Worm (Caenorhabditis elegans): ENCODE data around the gene clec-54.

clec-54 gene

DNA sequence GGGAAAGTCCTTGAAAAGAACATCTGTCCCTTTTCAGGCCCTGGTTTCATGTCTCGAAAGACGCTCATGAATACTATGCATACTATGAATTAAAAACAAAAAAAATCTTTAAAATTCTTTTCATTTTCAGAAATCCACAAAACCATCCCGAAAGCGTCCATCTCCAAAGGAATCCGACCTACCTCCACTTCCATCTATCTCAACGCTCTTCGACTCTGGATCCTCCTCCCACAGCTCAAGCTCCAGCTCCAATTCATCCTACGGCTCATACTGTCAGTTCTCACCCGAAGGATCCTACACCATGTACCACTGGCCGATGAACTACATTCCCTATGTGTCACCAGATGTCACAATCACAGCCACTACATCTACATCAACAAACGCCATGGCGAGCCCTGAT lies 31.9 kb downstream of the clec-54 start:
- TF ChIP-seq ceh-14 (tag; optimal IDR thresholded peaks at IDR 0.05) (no peak), sox-2 (GFP tag; IDR thresholded peaks at IDR 0.05) (no peak), elt-2 (tag; optimal IDR thresholded peaks at IDR 0.05) (no peak), npax-4 (tag; optimal IDR thresholded peaks at IDR 0.05) (no peak), sox-4 (tag; optimal IDR thresholded peaks at IDR 0.05) (no peak), dve-1 (tag; optimal IDR thresholded peaks at IDR 0.05) (no peak), sdc-2 (tag; optimal IDR thresholded peaks at IDR 0.05) (no peak), odd-2 (tag; optimal IDR thresholded peaks at IDR 0.05) (no peak), ceh-2 (tag; optimal IDR thresholded peaks at IDR 0.05) (no peak), ahr-1 (tag; optimal IDR thresholded peaks at IDR 0.05) (no peak)

DNA sequence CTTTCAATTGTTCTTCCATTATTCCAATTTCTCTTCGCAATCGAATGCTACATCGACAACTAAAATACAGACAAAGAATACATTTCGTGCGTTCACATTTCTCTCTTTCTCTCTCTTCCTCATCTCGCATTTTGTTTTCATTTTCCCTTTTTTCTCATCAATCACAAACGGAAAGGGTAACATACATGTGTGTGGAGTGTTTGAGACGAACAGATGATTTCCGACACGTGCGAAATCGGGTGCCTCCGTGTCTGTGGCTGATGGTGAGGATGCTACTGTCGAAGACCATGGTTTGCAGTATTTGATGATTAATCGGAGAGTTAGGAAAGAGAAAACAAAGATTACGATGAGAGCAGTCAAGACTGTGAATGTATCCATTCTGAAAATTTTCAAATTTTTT lies 34.0 kb downstream of the clec-54 start, which contains the start of gene R02D5.9:
Gene R02D5.9 (minus strand): TSS at position 378 of the 400 bp plus-strand sequence.
- TF ChIP-seq hlh-13 (GFP tag; optimal IDR thresholded peaks at IDR 0.05) (no peak), nhr-232 (tag; optimal IDR thresholded peaks at IDR 0.05) (no peak), hlh-15 (tag; optimal IDR thresholded peaks at IDR 0.05) (no peak), npax-4 (tag; optimal IDR thresholded peaks at IDR 0.05) (no peak), fkh-10 (GFP tag; optimal IDR thresholded peaks at IDR 0.05) (no peak), pag-3 (tag; optimal IDR thresholded peaks at IDR 0.05; ENCODE audit: borderline replicate concordance) (no peak), ztf-16 (tag; optimal IDR thresholded peaks at IDR 0.05) (no peak), ceh-18 (tag; optimal IDR thresholded peaks at IDR 0.05) (no peak), unc-55 (GFP tag; optimal IDR thresholded peaks at IDR 0.05) (no peak), mec-3 (tag; optimal IDR thresholded peaks at IDR 0.05; ENCODE audit: borderline replicate concordance) (no peak), T23F11.4 (GFP tag; optimal IDR thresholded peaks at IDR 0.05) (no peak)

DNA sequence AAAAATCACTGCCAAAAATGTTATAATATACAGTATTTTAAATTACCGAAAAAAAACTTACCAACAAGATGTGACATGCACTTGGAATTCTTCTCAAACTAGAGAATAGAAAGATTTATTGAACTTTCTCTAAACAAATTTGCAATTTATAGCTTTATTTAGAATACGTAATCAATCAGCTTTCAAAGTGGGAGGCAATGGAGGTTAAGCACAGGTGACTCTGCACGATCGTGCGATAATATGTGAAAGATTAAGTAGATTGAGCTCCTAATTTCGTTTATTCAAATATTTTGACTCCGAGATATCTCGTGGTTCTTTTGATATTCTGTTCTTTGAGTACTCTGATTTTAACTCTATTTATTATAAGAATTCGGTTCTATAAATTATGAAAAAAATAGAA lies 41.3 kb downstream of the clec-54 start, which contains the start of gene R02D5.6:
Gene R02D5.6 (minus strand): TSS at position 101 of the 400 bp plus-strand sequence.
- TF ChIP-seq tbx-2 (tag; optimal IDR thresholded peaks at IDR 0.05) = no peak
- no peak for TF ChIP-seq lin-11 (tag; optimal IDR thresholded peaks at IDR 0.05)
- no peak for TF ChIP-seq K09A11.1 (tag; optimal IDR thresholded peaks at IDR 0.05; ENCODE audit: insufficient read depth)
- TF ChIP-seq ceh-19 (GFP tag; optimal IDR thresholded peaks at IDR 0.05) = no peak
- TF ChIP-seq ceh-6 (GFP tag; optimal IDR thresholded peaks at IDR 0.05) = no peak
- no peak for TF ChIP-seq ahr-1 (tag; optimal IDR thresholded peaks at IDR 0.05)
- TF ChIP-seq ets-4 (tag; optimal IDR thresholded peaks at IDR 0.05) = no peak
- TF ChIP-seq unc-42 (tag; optimal IDR thresholded peaks at IDR 0.05) = no peak
- no peak for TF ChIP-seq hlh-30 (tag; optimal IDR thresholded peaks at IDR 0.05; ENCODE audit: insufficient read depth)
- no peak for TF ChIP-seq lim-6 (tag; optimal IDR thresholded peaks at IDR 0.05)
- TF ChIP-seq ceh-2 (tag; optimal IDR thresholded peaks at IDR 0.05) = no peak
- TF ChIP-seq ceh-48 (tag; optimal IDR thresholded peaks at IDR 0.05) = no peak
- TF ChIP-seq fax-1 (tag; optimal IDR thresholded peaks at IDR 0.05) = no peak
- TF ChIP-seq pha-4 (tag; optimal IDR thresholded peaks at IDR 0.05) = no peak
- no peak for TF ChIP-seq F13H6.1 (tag; optimal IDR thresholded peaks at IDR 0.05)
- TF ChIP-seq madf-2 (tag; optimal IDR thresholded peaks at IDR 0.05) = no peak
- TF ChIP-seq che-1 (tag; optimal IDR thresholded peaks at IDR 0.05) = no peak

DNA sequence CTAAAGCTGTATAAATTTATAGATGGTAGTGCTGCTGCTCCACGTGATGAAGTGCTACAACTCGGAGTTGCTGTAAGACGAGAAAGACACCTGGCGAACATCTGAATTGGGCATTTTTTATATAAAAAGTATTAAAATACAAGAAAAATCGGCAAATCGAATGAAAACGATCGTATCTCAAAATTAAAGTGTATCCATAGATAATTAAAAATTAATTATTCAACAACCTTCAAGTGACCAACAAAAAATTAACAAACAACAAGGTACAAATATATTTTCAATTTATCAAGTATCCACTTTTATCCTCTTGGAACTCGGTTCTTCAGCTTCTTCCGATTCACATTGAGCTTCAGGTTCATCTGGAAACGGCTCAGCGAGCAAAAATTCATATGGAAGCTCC lies 42.6 kb downstream of the clec-54 start, which contains the start of gene R02D5.8:
Gene R02D5.8 (minus strand): TSS at position 101 of the 400 bp plus-strand sequence.
- TF ChIP-seq ceh-14 (tag; optimal IDR thresholded peaks at IDR 0.05) (no peak), npax-4 (tag; optimal IDR thresholded peaks at IDR 0.05) (no peak), unc-42 (tag; optimal IDR thresholded peaks at IDR 0.05) (no peak), elt-4 (tag; optimal IDR thresholded peaks at IDR 0.05) (no peak), K09A11.1 (tag; optimal IDR thresholded peaks at IDR 0.05; ENCODE audit: insufficient read depth) (no peak), pros-1 (tag; optimal IDR thresholded peaks at IDR 0.05) (no peak), ceh-6 (GFP tag; optimal IDR thresholded peaks at IDR 0.05) (no peak), pqm-1 (tag; optimal IDR thresholded peaks at IDR 0.05) (no peak), pat-9 (tag; optimal IDR thresholded peaks at IDR 0.05) (no peak)

All from whole organism, late embryonic.